Fruit fly (Drosophila melanogaster): ENCODE measurements around the gene Gp93.

Gene Gp93

dm6 chr3R:27916355-27917019 is 32.0 kb upstream of the Gp93 start, which contains the start of the genes CG5003 and mRpS22 (continued):
- TF ChIP-seq gt (GFP tag; IDR thresholded peaks at IDR 0.05) (no peak), CG4707 (GFP tag; optimal IDR thresholded peaks at IDR 0.05) (no peak), CG6813 (GFP tag; optimal IDR thresholded peaks at IDR 0.05) (no peak), CG17829 (tag; optimal IDR thresholded peaks at IDR 0.05) (peak; percentile 67), Asciz (GFP tag; optimal IDR thresholded peaks at IDR 0.05) (no peak), CG5180 (GFP tag; optimal IDR thresholded peaks at IDR 0.05) (peak; percentile 3), Dip3 (GFP tag; optimal IDR thresholded peaks at IDR 0.05) (peak; percentile 6), CG12391 (tag; optimal IDR thresholded peaks at IDR 0.05) (peak; percentile 81), CG11696 (GFP tag; IDR thresholded peaks at IDR 0.05) (no peak), Hey (tag; optimal IDR thresholded peaks at IDR 0.05) (no peak), ci (GFP tag; IDR thresholded peaks at IDR 0.05) (no peak), dan (GFP tag; IDR thresholded peaks at IDR 0.05) (no peak), usp (GFP tag; optimal IDR thresholded peaks at IDR 0.05) (no peak), az2 (GFP tag; optimal IDR thresholded peaks at IDR 0.05) (peak; percentile 58), CG17385 (GFP tag; optimal IDR thresholded peaks at IDR 0.05) (peak; percentile 55), CG12155 (GFP tag; optimal IDR thresholded peaks at IDR 0.05) (peak; percentile 61), CG15073 (GFP tag; optimal IDR thresholded peaks at IDR 0.05) (no peak), dati (GFP tag; IDR thresholded peaks at IDR 0.05) (no peak), MTF-1 (GFP tag; optimal IDR thresholded peaks at IDR 0.05; ENCODE audit: borderline replicate concordance) (no peak), tin (GFP tag; optimal IDR thresholded peaks at IDR 0.05) (peak; percentile 73), CG8290 (GFP tag; optimal IDR thresholded peaks at IDR 0.05) (no peak), CG8290 (tag; optimal IDR thresholded peaks at IDR 0.05) (peak in 1 of 2 experiments; percentile 7), CG16779 (GFP tag; IDR thresholded peaks at IDR 0.05) (no peak), CrebB (tag; optimal IDR thresholded peaks at IDR 0.05) (no peak), ranshi (GFP tag; IDR thresholded peaks at IDR 0.05) (0 out of 2 replicates have a peak, but pooled peaks have one; percentile 11), CG11398 (GFP tag; optimal IDR thresholded peaks at IDR 0.05) (no peak), kah (GFP tag; optimal IDR thresholded peaks at IDR 0.05) (no peak), CG15696 (tag; optimal IDR thresholded peaks at IDR 0.05) (peak; percentile 58), Rx (GFP tag; IDR thresholded peaks at IDR 0.05) (no peak), CkIIα-i1 (GFP tag; IDR thresholded peaks at IDR 0.05) (no peak), CTCF (GFP tag; optimal IDR thresholded peaks at IDR 0.05) (no peak), CG15601 (tag; optimal IDR thresholded peaks at IDR 0.05) (peak; percentile 48), Drgx (GFP tag; IDR thresholded peaks at IDR 0.05) (no peak), CG12299 (tag; optimal IDR thresholded peaks at IDR 0.05) (no peak), Dll (GFP tag; IDR thresholded peaks at IDR 0.05; ENCODE audit: partially characterized antibody) (peak; percentile 41; the same call in 2 of the 4 replicates), Sry-δ (GFP tag; optimal IDR thresholded peaks at IDR 0.05) (peak; percentile 42), tx (GFP tag; optimal IDR thresholded peaks at IDR 0.05) (peak; percentile 19), Lhr (GFP tag; optimal IDR thresholded peaks at IDR 0.05) (peak; percentile 24), emc (GFP tag; optimal IDR thresholded peaks at IDR 0.05) (no peak), wdn (GFP tag; IDR thresholded peaks at IDR 0.05) (0 out of 2 replicates have a peak, but pooled peaks have one; percentile 6), Sin3A (optimal IDR thresholded peaks at IDR 0.05) (peak; percentile 1), caup (GFP tag; optimal IDR thresholded peaks at IDR 0.05; ENCODE audit: severe bottlenecking) (peak; percentile 39), CG3065 (GFP tag; optimal IDR thresholded peaks at IDR 0.05) (no peak), salm (tag; optimal IDR thresholded peaks at IDR 0.05) (no peak), sc (optimal IDR thresholded peaks at IDR 0.05) (no peak), sc (GFP tag; optimal IDR thresholded peaks at IDR 0.05) (no peak), da (GFP tag; optimal IDR thresholded peaks at IDR 0.05) (no peak), CG1602 (GFP tag; optimal IDR thresholded peaks at IDR 0.05) (peak; percentile 25), grn (GFP tag; optimal IDR thresholded peaks at IDR 0.05) (peak; percentile 51), CG16813 (GFP tag; IDR thresholded peaks at IDR 0.05; ENCODE audit: partially characterized antibody) (peak; percentile 46; the same call in 1 of the 3 replicates), vvl (GFP tag; IDR thresholded peaks at IDR 0.05) (peak; percentile 61), gsb (GFP tag; IDR thresholded peaks at IDR 0.05) (no peak)

Data from whole organism, embryonic.